Worm (Caenorhabditis elegans) whole organism, L1 larva: ENCODE measurements around the gene acs-5.

ENCODE experiments used
- C34B4.2 ChIP-seq: sonication (generic microtip); optimal IDR thresholded peaks from 2 replicates; lab custom pipeline; 2017; ENCODE audit warnings: mild to moderate bottlenecking, missing genetic modification characterization, missing compliant biosample characterization
- Y116A8C.19 ChIP-seq: sonication (generic microtip); optimal IDR thresholded peaks from 2 replicates; lab custom pipeline; 2016; ENCODE audit warnings: missing compliant biosample characterization, missing genetic modification characterization, borderline replicate concordance
- blmp-1 ChIP-seq: fragments of 150-350 bp; optimal IDR thresholded peaks from 2 replicates; lab custom pipeline; 2014; ENCODE audit warnings: missing biosample characterization, missing genetic modification characterization
- ceh-82 ChIP-seq, 3 experiments: fragments of 150-350 bp in 1 of 3; sonication (generic microtip) in 2 of 3; optimal IDR thresholded peaks; 2 replicates each; lab custom pipeline; 2014 to 2017; ENCODE audit warnings: missing biosample characterization in 3 of 3, missing genetic modification characterization in 3 of 3
- ceh-88 ChIP-seq: fragments of 200-800 bp; sonication (Bioruptor generic); IDR thresholded peaks from 2 replicates; pipeline ENCODE4 v1.3.6; 2022; ENCODE audit warnings: missing genetic modification characterization, missing compliant biosample characterization
- ceh-90 ChIP-seq: sonication (generic microtip); optimal IDR thresholded peaks from 2 replicates; lab custom pipeline; 2016; ENCODE audit warnings: missing genetic modification characterization, missing compliant biosample characterization
- dpl-1 ChIP-seq, 3 experiments: fragments of 150-350 bp in 2 of 3; sonication (generic microtip) in 1 of 3; optimal IDR thresholded peaks; 2 replicates each; lab custom pipeline; 2014 to 2017; ENCODE audit warnings: missing biosample characterization in 3 of 3, missing genetic modification characterization in 3 of 3, missing genetic modification reagents in 3 of 3
- dsc-1 ChIP-seq: sonication (generic microtip); optimal IDR thresholded peaks from 2 replicates; lab custom pipeline; 2016; ENCODE audit warnings: mild to moderate bottlenecking, missing genetic modification characterization, missing compliant biosample characterization
- efl-1 ChIP-seq, 4 experiments: fragments of 150-350 bp; optimal IDR thresholded peaks in 3 of 4; peaks in 1 of 4; 1 replicate in 1 of 4; 2 replicates in 3 of 4; lab custom pipeline; 2014; ENCODE audit warnings: missing biosample characterization in 2 of 4, missing genetic modification characterization in 2 of 4, missing genetic modification reagents in 2 of 4
- efl-3 ChIP-seq: fragments of 200-800 bp; sonication (Bioruptor generic); optimal IDR thresholded peaks from 2 replicates; lab custom pipeline; 2018; ENCODE audit warnings: mild to moderate bottlenecking, missing genetic modification characterization, missing compliant biosample characterization
- ets-5 ChIP-seq: fragments of 200-800 bp; sonication (Bioruptor generic); IDR thresholded peaks from 2 replicates; pipeline ENCODE4 v1.3.6; 2022; ENCODE audit warnings: missing genetic modification characterization, missing compliant biosample characterization
- fkh-4 ChIP-seq: sonication (generic microtip); optimal IDR thresholded peaks from 2 replicates; lab custom pipeline; 2016; ENCODE audit warnings: missing compliant biosample characterization, missing genetic modification characterization, borderline replicate concordance
- fos-1 ChIP-seq: fragments of 150-350 bp; optimal IDR thresholded peaks from 2 replicates; lab custom pipeline; 2014; ENCODE audit warnings: missing biosample characterization, missing genetic modification characterization
- grh-1 ChIP-seq: fragments of 200-800 bp; sonication (Bioruptor generic); IDR thresholded peaks from 2 replicates; pipeline ENCODE4 v1.3.6; 2022; ENCODE audit warnings: missing genetic modification reagents, missing genetic modification characterization, missing compliant biosample characterization
- hlh-17 ChIP-seq: fragments of 200-800 bp; sonication (Bioruptor generic); optimal IDR thresholded peaks from 2 replicates; lab custom pipeline; 2018; ENCODE audit warnings: missing genetic modification characterization, mild to moderate bottlenecking, missing compliant biosample characterization, moderate library complexity, borderline replicate concordance
- hpl-2 ChIP-seq: fragments of 150-350 bp; optimal IDR thresholded peaks from 2 replicates; lab custom pipeline; 2014; ENCODE audit warnings: missing biosample characterization, missing genetic modification reagents, missing genetic modification characterization
- isw-1 ChIP-seq: fragments of 200-800 bp; sonication (Bioruptor generic); IDR thresholded peaks from 2 replicates; pipeline ENCODE4 v1.3.6; 2022; ENCODE audit warnings: missing genetic modification characterization, missing compliant biosample characterization
- jun-1 ChIP-seq: fragments of 150-350 bp; optimal IDR thresholded peaks from 2 replicates; lab custom pipeline; 2014; ENCODE audit warnings: missing biosample characterization, missing genetic modification reagents, missing genetic modification characterization
- lin-14 ChIP-seq: fragments of 200-800 bp; sonication (Bioruptor generic); optimal IDR thresholded peaks from 2 replicates; lab custom pipeline; 2018; ENCODE audit warnings: mild to moderate bottlenecking, missing genetic modification characterization, moderate library complexity, missing compliant biosample characterization
- lin-15B ChIP-seq: fragments of 150-350 bp; sonication (generic microtip); optimal IDR thresholded peaks from 3 replicates; lab custom pipeline; 2014; ENCODE audit warnings: missing biosample characterization, missing genetic modification characterization
- lin-35 ChIP-seq, 2 experiments: fragments of 150-350 bp; optimal IDR thresholded peaks; 2 replicates each; lab custom pipeline; 2014; ENCODE audit warnings: missing biosample characterization in 2 of 2, missing genetic modification characterization in 2 of 2, missing genetic modification reagents in 2 of 2
- lin-39 ChIP-seq: fragments of 150-350 bp; optimal IDR thresholded peaks from 2 replicates; lab custom pipeline; 2014; ENCODE audit warnings: missing biosample characterization, missing genetic modification reagents, missing genetic modification characterization
- lir-3 ChIP-seq: sonication (generic microtip); optimal IDR thresholded peaks from 2 replicates; lab custom pipeline; 2016; ENCODE audit warnings: mild to moderate bottlenecking, missing genetic modification characterization, moderate library complexity, missing compliant biosample characterization; ENCODE audit not compliant: poor library complexity
- mab-9 ChIP-seq: fragments of 200-800 bp; sonication (Bioruptor generic); IDR thresholded peaks from 2 replicates; pipeline ENCODE4 v1.3.6; 2022; ENCODE audit warnings: missing genetic modification reagents, missing genetic modification characterization, missing compliant biosample characterization
- mef-2 ChIP-seq: fragments of 150-350 bp; optimal IDR thresholded peaks from 2 replicates; lab custom pipeline; 2014; ENCODE audit warnings: missing biosample characterization, missing genetic modification characterization
- nhr-11 ChIP-seq: fragments of 150-350 bp; optimal IDR thresholded peaks from 2 replicates; lab custom pipeline; 2014; ENCODE audit warnings: missing biosample characterization, missing genetic modification characterization
- nhr-12 ChIP-seq: sonication (generic microtip); optimal IDR thresholded peaks from 2 replicates; lab custom pipeline; 2017; ENCODE audit warnings: missing biosample characterization, missing genetic modification characterization
- nhr-20 ChIP-seq: sonication (generic microtip); optimal IDR thresholded peaks from 2 replicates; lab custom pipeline; 2016; ENCODE audit warnings: mild to moderate bottlenecking, missing genetic modification characterization, missing compliant biosample characterization
- nhr-47 ChIP-seq: sonication (generic microtip); optimal IDR thresholded peaks from 2 replicates; lab custom pipeline; 2016; ENCODE audit warnings: mild to moderate bottlenecking, missing genetic modification characterization, moderate library complexity, missing compliant biosample characterization
- nhr-76 ChIP-seq: sonication (generic microtip); optimal IDR thresholded peaks from 2 replicates; lab custom pipeline; 2017; ENCODE audit warnings: missing biosample characterization, missing genetic modification characterization
- nhr-85 ChIP-seq: sonication (generic microtip); peaks from one replicate; lab custom pipeline; 2016; ENCODE audit warnings: missing genetic modification characterization, inconsistent platforms, missing compliant biosample characterization
- nhr-90 ChIP-seq: sonication (generic microtip); optimal IDR thresholded peaks from 2 replicates; lab custom pipeline; 2016; ENCODE audit warnings: mild to moderate bottlenecking, missing genetic modification characterization, missing compliant biosample characterization; ENCODE audit not compliant: poor library complexity
- pag-3 ChIP-seq: sonication (generic microtip); optimal IDR thresholded peaks from 2 replicates; lab custom pipeline; 2017; ENCODE audit warnings: missing genetic modification characterization, mild to moderate bottlenecking, missing compliant biosample characterization, antibody characterized with exemption, borderline replicate concordance; ENCODE audit not compliant: insufficient read depth
- pqm-1 ChIP-seq: sonication (generic microtip); optimal IDR thresholded peaks from 3 replicates; lab custom pipeline; 2017; ENCODE audit warnings: missing biosample characterization, missing genetic modification characterization
- snpc-4 ChIP-seq: fragments of 150-350 bp; optimal IDR thresholded peaks from 2 replicates; lab custom pipeline; 2014; ENCODE audit warnings: missing biosample characterization, missing genetic modification characterization
- sox-4 ChIP-seq: sonication (generic microtip); optimal IDR thresholded peaks from 2 replicates; lab custom pipeline; 2016; ENCODE audit warnings: missing genetic modification characterization, missing compliant biosample characterization
- sptf-1 ChIP-seq: fragments of 150-350 bp; optimal IDR thresholded peaks from 2 replicates; lab custom pipeline; 2014; ENCODE audit warnings: missing biosample characterization, missing genetic modification characterization
- tbx-2 ChIP-seq: sonication (generic microtip); optimal IDR thresholded peaks from 2 replicates; lab custom pipeline; 2016; ENCODE audit warnings: missing genetic modification characterization, missing compliant biosample characterization
- tlp-1 ChIP-seq: fragments of 150-350 bp; optimal IDR thresholded peaks from 2 replicates; lab custom pipeline; 2014; ENCODE audit warnings: missing biosample characterization, missing genetic modification characterization
- unc-30 ChIP-seq: sonication (generic microtip); optimal IDR thresholded peaks from 2 replicates; lab custom pipeline; 2017; ENCODE audit warnings: missing biosample characterization, missing genetic modification characterization
- unc-62 ChIP-seq: fragments of 150-350 bp; optimal IDR thresholded peaks from 2 replicates; lab custom pipeline; 2014; ENCODE audit warnings: missing biosample characterization, missing genetic modification reagents, missing genetic modification characterization
- unc-98 ChIP-seq: fragments of 200-800 bp; sonication (Bioruptor generic); IDR thresholded peaks from 2 replicates; pipeline ENCODE4 v1.3.6; 2022; ENCODE audit warnings: missing genetic modification characterization, missing compliant biosample characterization
- xbp-1 ChIP-seq: sonication (generic microtip); optimal IDR thresholded peaks from 2 replicates; lab custom pipeline; 2016; ENCODE audit warnings: missing genetic modification characterization, missing compliant biosample characterization
- zip-4 ChIP-seq: fragments of 200-800 bp; sonication (Bioruptor generic); optimal IDR thresholded peaks from 2 replicates; lab custom pipeline; 2018; ENCODE audit warnings: mild to moderate bottlenecking, missing genetic modification characterization, moderate library complexity, missing compliant biosample characterization
- ztf-11 ChIP-seq, 2 experiments: sonication (generic microtip); optimal IDR thresholded peaks; 2 replicates each; lab custom pipeline; 2016 to 2017; ENCODE audit warnings: missing genetic modification characterization in 2 of 2, missing biosample characterization in 1 of 2, missing compliant biosample characterization in 1 of 2

The acs-5 gene

DNA sequence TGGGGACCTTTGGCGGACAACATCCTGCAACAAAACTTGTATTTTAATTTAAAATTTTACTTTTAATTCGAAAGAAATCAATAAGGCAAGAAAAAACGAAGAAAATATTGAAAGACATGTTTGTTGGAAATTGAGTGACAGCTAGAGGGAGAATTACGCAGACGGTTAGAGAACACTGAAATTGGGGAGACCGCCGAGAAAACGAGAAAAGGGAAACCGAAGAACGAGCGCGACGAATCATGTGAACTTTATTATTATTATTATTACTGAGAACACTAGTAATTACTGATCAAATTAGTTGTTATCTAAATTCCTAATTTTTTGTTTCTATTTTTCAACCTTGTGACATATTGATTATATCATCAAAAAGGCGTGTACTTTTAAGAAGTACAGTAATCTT is 5.6 kb upstream of the acs-5 start, which contains the start of gene mmad-1 (continued):
- TF ChIP-seq nhr-76 (tag; lab: Kevin White, UChicago) = no peak
- TF ChIP-seq unc-98 = no peak
- no peak for TF ChIP-seq Y116A8C.19
- TF ChIP-seq efl-1 (optimal IDR thresholded peaks at IDR 0.05; lab: Kevin White, UChicago) = peak; percentile 40 to 41
- peak; percentile 4 to 43 for TF ChIP-seq efl-1 (GFP tag; optimal IDR thresholded peaks at IDR 0.05 in 1 of 2; lab: Kevin White, UChicago)
- TF ChIP-seq nhr-90 (tag; lab: Kevin White, UChicago) = peak; percentile 71
- TF ChIP-seq unc-62 (GFP tag; lab: Kevin White, UChicago) = no peak
- TF ChIP-seq nhr-20 = peak; percentile 82
- no peak for TF ChIP-seq lir-3
- no peak for TF ChIP-seq hpl-2 (GFP tag; lab: Kevin White, UChicago)
- no peak for TF ChIP-seq unc-30
- TF ChIP-seq nhr-12 (tag; lab: Kevin White, UChicago) = no peak
- no peak for TF ChIP-seq ceh-88 (GFP tag; lab: Robert Waterston, UW)
- TF ChIP-seq tbx-2 (tag; lab: Kevin White, UChicago) = peak; percentile 60
- no peak for TF ChIP-seq efl-3 (GFP tag; lab: Kevin White, UChicago)
- TF ChIP-seq ceh-82 (tag; optimal IDR thresholded peaks at IDR 0.05; lab: Kevin White, UChicago) = peak in 2 of 3 experiments; percentile 19 to 51
- TF ChIP-seq fos-1 (tag; lab: Kevin White, UChicago) = no peak
- TF ChIP-seq xbp-1 = peak; percentile 25
- TF ChIP-seq mef-2 (tag; lab: Kevin White, UChicago) = no peak
- TF ChIP-seq pqm-1 = no peak
- TF ChIP-seq dpl-1 (GFP tag; optimal IDR thresholded peaks at IDR 0.05; lab: Kevin White, UChicago) = peak in 1 of 3 experiments; percentile 35
- TF ChIP-seq lin-39 (tag; lab: Kevin White, UChicago) = no peak
- peak; percentile 93 for TF ChIP-seq lin-14
- no peak for TF ChIP-seq fkh-4 (tag; lab: Kevin White, UChicago)
- no peak for TF ChIP-seq mab-9 (GFP tag; lab: Robert Waterston, UW)
- no peak for TF ChIP-seq snpc-4
- no peak for TF ChIP-seq ztf-11 (tag; optimal IDR thresholded peaks at IDR 0.05; lab: Kevin White, UChicago)
- no peak for TF ChIP-seq zip-4 (GFP tag; lab: Kevin White, UChicago)
- TF ChIP-seq lin-15B (tag; lab: Kevin White, UChicago) = no peak
- no peak for TF ChIP-seq C34B4.2 (tag; lab: Kevin White, UChicago)
- no peak for TF ChIP-seq sptf-1 (tag; lab: Kevin White, UChicago)
- no peak for TF ChIP-seq ets-5 (GFP tag; lab: Robert Waterston, UW)
- peak; percentile 75 for TF ChIP-seq nhr-85 (tag; lab: Kevin White, UChicago)
- TF ChIP-seq sox-4 (tag; lab: Kevin White, UChicago) = no peak
- TF ChIP-seq grh-1 = no peak
- no peak for TF ChIP-seq jun-1 (tag; lab: Kevin White, UChicago)
- peak; percentile 63 for TF ChIP-seq nhr-47 (tag; lab: Kevin White, UChicago)
- no peak for TF ChIP-seq hlh-17 (GFP tag; lab: Kevin White, UChicago)
- peak; percentile 90 for TF ChIP-seq blmp-1 (tag; lab: Kevin White, UChicago)
- TF ChIP-seq tlp-1 = no peak
- TF ChIP-seq isw-1 (GFP tag; lab: Robert Waterston, UW) = no peak
- TF ChIP-seq lin-35 (GFP tag; optimal IDR thresholded peaks at IDR 0.05; lab: Kevin White, UChicago) = peak; percentile 45 to 64
- TF ChIP-seq ceh-90 (tag; lab: Kevin White, UChicago) = no peak
- no peak for TF ChIP-seq nhr-11 (tag; lab: Kevin White, UChicago)
- TF ChIP-seq dsc-1 (tag; lab: Kevin White, UChicago) = peak; percentile 54
- no peak for TF ChIP-seq pag-3 (tag; lab: Kevin White, UChicago)
